Fruit fly (Drosophila melanogaster): Measurements from ENCODE around the gene CG7213.

DNA sequence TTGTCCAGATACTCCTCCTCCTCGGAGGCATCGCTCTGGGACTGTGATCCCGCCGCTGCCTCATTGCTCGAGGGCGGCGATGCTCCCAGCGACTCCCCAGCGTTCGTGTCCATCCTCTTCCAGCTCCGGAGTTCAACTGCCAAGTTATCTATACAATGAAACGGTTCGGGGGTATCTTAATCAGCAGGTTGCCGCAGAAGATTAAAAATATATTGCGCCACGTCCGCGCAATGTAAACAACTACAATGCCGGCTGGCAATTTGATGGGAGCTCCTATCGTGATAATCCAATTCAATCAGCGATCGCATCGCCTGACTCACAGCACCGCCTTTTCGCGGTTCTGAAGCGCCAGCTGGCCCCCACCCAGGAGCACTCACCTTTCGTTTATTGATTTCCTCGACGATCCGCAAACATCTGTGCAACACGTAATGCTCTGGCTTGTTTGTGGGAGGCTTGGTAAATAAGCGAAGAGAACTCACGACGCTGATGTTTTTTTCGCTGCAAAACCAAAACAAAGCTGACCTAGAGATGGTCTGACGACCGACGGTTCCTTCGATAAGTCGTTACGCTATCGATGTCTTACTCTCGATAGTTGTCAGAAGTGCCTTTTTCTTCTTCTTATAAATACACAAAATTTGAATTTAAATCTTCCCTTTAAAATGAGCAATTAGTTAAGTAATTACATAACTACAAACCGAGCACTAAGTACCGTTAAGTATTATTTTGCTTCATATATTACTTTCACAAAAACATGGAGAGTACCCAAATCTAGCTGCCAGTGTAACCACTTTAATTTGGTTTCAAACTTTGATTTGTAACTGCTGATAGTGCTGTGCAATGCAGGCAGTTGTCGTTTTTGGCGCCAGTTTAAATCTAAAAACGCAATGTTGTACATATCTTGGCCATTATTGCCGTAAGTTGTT, 49.2 kb upstream of the CG7213 start, which contains the start of gene cert:
- TF ChIP-seq CG14711 (tag; optimal IDR thresholded peaks at IDR 0.05) (peak; percentile 45), toe (GFP tag; optimal IDR thresholded peaks at IDR 0.05) (peak; percentile 52)

Measured in whole organism, adult.